Fruit fly (Drosophila melanogaster): Measurements from ENCODE around the gene Idh3b.
A peak's percentile ranks its signal among the peaks of the same experiment; 100 is the strongest.

The Idh3b gene

dm6 chr3R:22026922-22027742 is 8.0 kb upstream of the Idh3b start, which contains the start of the genes Cchl and ND-42 (continued):
- TF ChIP-seq fkh (GFP tag; optimal IDR thresholded peaks at IDR 0.05) = no peak
- TF ChIP-seq CG1621 (tag; optimal IDR thresholded peaks at IDR 0.05) = no peak
- TF ChIP-seq CG3032 (tag; optimal IDR thresholded peaks at IDR 0.05) = peak; percentile 81
- no peak for TF ChIP-seq OdsH (GFP tag; optimal IDR thresholded peaks at IDR 0.05)
- peak; percentile 48 for TF ChIP-seq Gug (GFP tag; IDR thresholded peaks at IDR 0.05)
- peak; percentile 60 for TF ChIP-seq vri (GFP tag; optimal IDR thresholded peaks at IDR 0.05)
- peak; percentile 45 for TF ChIP-seq CG11762 (GFP tag; optimal IDR thresholded peaks at IDR 0.05; ENCODE audit: insufficient read depth)
- TF ChIP-seq Hr4 (GFP tag; optimal IDR thresholded peaks at IDR 0.05) = no peak
- no peak for TF ChIP-seq Eip93F (GFP tag; optimal IDR thresholded peaks at IDR 0.05)
- peak; percentile 79 for TF ChIP-seq lz (GFP tag; optimal IDR thresholded peaks at IDR 0.05)
- peak; percentile 77 for TF ChIP-seq Hr39 (GFP tag; optimal IDR thresholded peaks at IDR 0.05)
- TF ChIP-seq CG4318 (GFP tag; optimal IDR thresholded peaks at IDR 0.05) = no peak
- TF ChIP-seq CG10669 (GFP tag; optimal IDR thresholded peaks at IDR 0.05) = no peak
- peak; percentile 81 for TF ChIP-seq eg (GFP tag; IDR thresholded peaks at IDR 0.05)
- TF ChIP-seq ss (GFP tag; optimal IDR thresholded peaks at IDR 0.05) = peak in 1 of 2 experiments; percentile 71
- TF ChIP-seq CG8319 (GFP tag; optimal IDR thresholded peaks at IDR 0.05) = peak; percentile 69
- peak; percentile 80 for TF ChIP-seq pdm3 (GFP tag; optimal IDR thresholded peaks at IDR 0.05)
- peak; percentile 80 for TF ChIP-seq CG34406 (GFP tag; optimal IDR thresholded peaks at IDR 0.05)
- TF ChIP-seq salr (GFP tag; optimal IDR thresholded peaks at IDR 0.05) = no peak
- peak; percentile 88 for TF ChIP-seq esn (GFP tag; optimal IDR thresholded peaks at IDR 0.05)
- peak; percentile 61 for TF ChIP-seq CG7368 (GFP tag; optimal IDR thresholded peaks at IDR 0.05)
- TF ChIP-seq CG6276 (GFP tag; optimal IDR thresholded peaks at IDR 0.05) = no peak
- peak; percentile 51 for TF ChIP-seq dsx (GFP tag; optimal IDR thresholded peaks at IDR 0.05; ENCODE audit: poor library complexity, severe bottlenecking)
- TF ChIP-seq CG6808 (GFP tag; optimal IDR thresholded peaks at IDR 0.05) = peak; percentile 77
- no peak for TF ChIP-seq fd85E (GFP tag; optimal IDR thresholded peaks at IDR 0.05)
- peak; percentile 79 for TF ChIP-seq topi (GFP tag; optimal IDR thresholded peaks at IDR 0.05)
- TF ChIP-seq CG6792 (GFP tag; optimal IDR thresholded peaks at IDR 0.05) = peak; percentile 76
- peak; percentile 74; the same call in 2 of the 3 replicates for TF ChIP-seq CG6163 (GFP tag; IDR thresholded peaks at IDR 0.05)
- peak; percentile 81 for TF ChIP-seq cyc (GFP tag; optimal IDR thresholded peaks at IDR 0.05)
- no peak for TF ChIP-seq Sox102F (GFP tag; optimal IDR thresholded peaks at IDR 0.05)
- peak; percentile 71 for TF ChIP-seq Ets96B (tag; optimal IDR thresholded peaks at IDR 0.05)
- peak; percentile 54 for TF ChIP-seq Hr38 (GFP tag; optimal IDR thresholded peaks at IDR 0.05)
- TF ChIP-seq Ets21C (GFP tag; optimal IDR thresholded peaks at IDR 0.05) = peak; percentile 57
- TF ChIP-seq Met (GFP tag; optimal IDR thresholded peaks at IDR 0.05) = no peak

- TF ChIP-seq Sox102F (GFP tag; optimal IDR thresholded peaks at IDR 0.05) (no peak), CG1621 (tag; optimal IDR thresholded peaks at IDR 0.05) (no peak), Met (GFP tag; optimal IDR thresholded peaks at IDR 0.05) (peak; percentile 27), ss (GFP tag; optimal IDR thresholded peaks at IDR 0.05) (no peak), CG3919 (GFP tag; optimal IDR thresholded peaks at IDR 0.05) (peak; percentile 51), CG8319 (GFP tag; optimal IDR thresholded peaks at IDR 0.05) (no peak), CG7368 (GFP tag; optimal IDR thresholded peaks at IDR 0.05) (no peak), Hr38 (GFP tag; optimal IDR thresholded peaks at IDR 0.05) (no peak), fd85E (GFP tag; optimal IDR thresholded peaks at IDR 0.05) (no peak), CG10669 (GFP tag; optimal IDR thresholded peaks at IDR 0.05) (no peak), Eip93F (GFP tag; optimal IDR thresholded peaks at IDR 0.05) (no peak), achi (GFP tag; optimal IDR thresholded peaks at IDR 0.05) (no peak), dsx (GFP tag; optimal IDR thresholded peaks at IDR 0.05; ENCODE audit: poor library complexity, severe bottlenecking) (no peak), pdm3 (GFP tag; optimal IDR thresholded peaks at IDR 0.05) (no peak), eg (GFP tag; IDR thresholded peaks at IDR 0.05) (peak; percentile 66; the same call in 2 of the 3 replicates), lz (GFP tag; optimal IDR thresholded peaks at IDR 0.05) (peak; percentile 29), Hr4 (GFP tag; optimal IDR thresholded peaks at IDR 0.05) (no peak), Eip75B (GFP tag; optimal IDR thresholded peaks at IDR 0.05) (peak; percentile 70), topi (GFP tag; optimal IDR thresholded peaks at IDR 0.05) (peak; percentile 45), CG8119 (GFP tag; IDR thresholded peaks at IDR 0.05) (no peak), CG6808 (GFP tag; optimal IDR thresholded peaks at IDR 0.05) (no peak), Sox15 (GFP tag; optimal IDR thresholded peaks at IDR 0.05) (no peak), fd59A (GFP tag; optimal IDR thresholded peaks at IDR 0.05) (no peak), CG11294 (GFP tag; IDR thresholded peaks at IDR 0.05) (no peak), CG6792 (GFP tag; optimal IDR thresholded peaks at IDR 0.05) (no peak), Ets96B (tag; optimal IDR thresholded peaks at IDR 0.05) (no peak), Smox (GFP tag; optimal IDR thresholded peaks at IDR 0.05) (no peak), Ets21C (GFP tag; optimal IDR thresholded peaks at IDR 0.05) (peak; percentile 8), CG10631 (GFP tag; optimal IDR thresholded peaks at IDR 0.05) (no peak), esn (GFP tag; optimal IDR thresholded peaks at IDR 0.05) (peak; percentile 57), net (GFP tag; optimal IDR thresholded peaks at IDR 0.05) (no peak), CG9139 (GFP tag; optimal IDR thresholded peaks at IDR 0.05) (no peak)
Measured at dm6 chr3R:22025320-22025719, 6.1 kb upstream of the Idh3b start, which contains the start of gene CG6028. CG6028 (minus strand) TSS chr3R:22025506.
